Worm (Caenorhabditis elegans) whole organism, mixed stage, embryonic: Measurements from ENCODE around the gene C06A12.19.

Experiments used
- blmp-1 ChIP-seq: fragments of 150-350 bp; optimal IDR thresholded peaks from 2 replicates; lab custom pipeline; 2014; ENCODE audit warnings: missing biosample characterization, missing genetic modification characterization
- elt-1 ChIP-seq: sonication (generic microtip); optimal IDR thresholded peaks from 2 replicates; lab custom pipeline; 2017; ENCODE audit warnings: missing genetic modification characterization, mild to moderate bottlenecking, missing compliant biosample characterization, antibody characterized with exemption, moderate library complexity, borderline replicate concordance; ENCODE audit not compliant: insufficient read depth
- nhr-237 ChIP-seq: fragments of 150-350 bp; optimal IDR thresholded peaks from 2 replicates; lab custom pipeline; 2014; ENCODE audit warnings: missing biosample characterization, missing genetic modification characterization
- nhr-28 ChIP-seq: fragments of 150-350 bp; optimal IDR thresholded peaks from 2 replicates; lab custom pipeline; 2014; ENCODE audit warnings: missing biosample characterization, missing genetic modification characterization
- sem-2 ChIP-seq: fragments of 200-800 bp; sonication (Bioruptor generic); optimal IDR thresholded peaks from 2 replicates; lab custom pipeline; 2018; ENCODE audit warnings: mild to moderate bottlenecking, missing genetic modification characterization, missing compliant biosample characterization
- sptf-1 ChIP-seq: sonication (generic microtip); optimal IDR thresholded peaks from 2 replicates; lab custom pipeline; 2017; ENCODE audit warnings: mild to moderate bottlenecking, missing genetic modification characterization, moderate library complexity, missing compliant biosample characterization
- unc-120 ChIP-seq: sonication (generic microtip); optimal IDR thresholded peaks from 2 replicates; lab custom pipeline; 2017; ENCODE audit warnings: missing genetic modification characterization, missing compliant biosample characterization; ENCODE audit not compliant: poor library complexity, severe bottlenecking
- unc-39 ChIP-seq: fragments of 150-350 bp; optimal IDR thresholded peaks from 2 replicates; lab custom pipeline; 2014; ENCODE audit warnings: missing biosample characterization, missing genetic modification characterization
- unc-62 ChIP-seq: fragments of 150-350 bp; optimal IDR thresholded peaks from 2 replicates; lab custom pipeline; 2014; ENCODE audit warnings: missing biosample characterization, missing genetic modification reagents, missing genetic modification characterization

DNA sequence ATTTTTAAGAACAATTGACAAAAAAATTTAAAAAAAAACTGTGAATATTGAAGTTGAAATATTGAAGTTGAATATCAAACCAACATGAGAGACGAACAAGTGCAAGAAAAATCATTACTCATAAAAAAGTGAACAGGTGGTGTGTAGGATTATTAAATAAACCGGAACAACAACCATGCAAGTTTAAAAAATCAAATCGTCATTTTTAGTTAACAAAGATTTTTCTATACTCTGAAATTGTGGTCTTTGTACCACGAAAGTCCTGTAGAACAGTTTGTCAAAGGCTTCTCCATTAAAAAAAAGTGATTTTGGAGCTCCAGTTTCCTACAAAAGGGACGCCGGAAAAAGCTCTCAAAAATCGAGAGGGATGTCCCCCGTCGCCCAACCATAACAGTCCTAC lies at the start of gene C06A12.19:
- no peak for TF ChIP-seq sem-2 (GFP tag; lab: Kevin White, UChicago)
- no peak for TF ChIP-seq sptf-1 (tag; lab: Kevin White, UChicago)
- no peak for TF ChIP-seq unc-39 (tag; lab: Kevin White, UChicago)
- no peak for TF ChIP-seq nhr-28 (tag; lab: Kevin White, UChicago)
- no peak for TF ChIP-seq unc-120
- TF ChIP-seq nhr-237 (tag; lab: Kevin White, UChicago) = no peak
- TF ChIP-seq blmp-1 (tag; lab: Kevin White, UChicago) = no peak
- TF ChIP-seq unc-62 (GFP tag; lab: Kevin White, UChicago) = no peak
- TF ChIP-seq elt-1 = no peak
